Fruit fly (Drosophila melanogaster): ENCODE results near the gene Corp.

The Corp gene

DNA sequence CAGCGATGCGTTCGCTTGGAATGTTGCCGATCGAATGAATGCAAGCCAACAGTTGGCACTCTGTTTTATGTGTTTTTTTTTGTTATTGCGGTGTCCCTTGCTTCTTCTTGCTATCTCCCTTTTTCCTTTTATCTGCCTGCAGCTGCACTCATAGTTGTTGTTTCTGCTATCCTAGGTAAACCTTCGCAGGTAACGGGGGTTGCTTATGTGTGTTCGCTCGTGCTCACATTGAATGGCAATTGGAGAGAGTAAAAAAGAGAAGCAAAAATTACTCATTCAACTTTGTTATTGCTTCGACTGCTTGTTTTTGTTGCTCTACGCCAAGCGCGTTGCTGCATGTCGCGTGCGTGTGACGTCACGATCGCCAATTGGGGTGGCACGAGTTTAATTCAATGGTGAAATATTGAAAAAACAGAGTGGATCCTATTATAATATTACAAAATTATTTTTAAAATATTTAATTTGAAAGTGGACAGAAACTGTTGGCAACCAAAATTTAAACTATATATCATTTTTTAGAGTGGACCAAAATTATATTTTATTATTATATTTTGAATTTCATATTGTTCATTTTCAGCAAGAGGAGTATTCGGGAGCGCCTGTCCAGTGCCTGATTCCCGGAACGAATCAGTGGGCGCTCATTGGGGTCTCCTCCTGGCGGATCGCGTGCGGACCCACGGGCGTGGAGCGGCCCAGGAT lies at the start of gene Corp (continued):
- TF ChIP-seq Med (GFP tag) = peak; percentile 2
- TF ChIP-seq jing (GFP tag; optimal IDR thresholded peaks at IDR 0.05) = no peak
- TF ChIP-seq Xrp1 (GFP tag; IDR thresholded peaks at IDR 0.05) = peak; percentile 48; the same call in 1 of the 2 replicates
- TF ChIP-seq CG8359 (GFP tag; optimal IDR thresholded peaks at IDR 0.05; ENCODE audit: borderline replicate concordance) = no peak
- TF ChIP-seq Fer3 (tag; optimal IDR thresholded peaks at IDR 0.05) = no peak
- no peak for TF ChIP-seq hb (GFP tag; IDR thresholded peaks at IDR 0.05; ENCODE audit: partially characterized antibody)
- TF ChIP-seq ERR (GFP tag; optimal IDR thresholded peaks at IDR 0.05) = no peak
- TF ChIP-seq CG34224 (GFP tag; IDR thresholded peaks at IDR 0.05; ENCODE audit: partially characterized antibody) = no peak
- no peak for TF ChIP-seq Atf3 (GFP tag; optimal IDR thresholded peaks at IDR 0.05)
- no peak for TF ChIP-seq chn (GFP tag; optimal IDR thresholded peaks at IDR 0.05)
- TF ChIP-seq CG5953 (GFP tag; IDR thresholded peaks at IDR 0.05) = no peak
- TF ChIP-seq zen2 (GFP tag; IDR thresholded peaks at IDR 0.05; ENCODE audit: partially characterized antibody) = no peak
- TF ChIP-seq schlank (tag; optimal IDR thresholded peaks at IDR 0.05) = no peak
- peak; percentile 22 for TF ChIP-seq CG9727 (GFP tag; optimal IDR thresholded peaks at IDR 0.05)
- TF ChIP-seq MESR4 (GFP tag; optimal IDR thresholded peaks at IDR 0.05) = peak; percentile 2
- peak; percentile 38 for TF ChIP-seq CG7839 (tag; optimal IDR thresholded peaks at IDR 0.05)
- no peak for TF ChIP-seq CG7357 (GFP tag; IDR thresholded peaks at IDR 0.05)
- TF ChIP-seq fd96Cb (tag; optimal IDR thresholded peaks at IDR 0.05) = peak; percentile 34
- TF ChIP-seq pfk (GFP tag; optimal IDR thresholded peaks at IDR 0.05) = no peak
- no peak for TF ChIP-seq Ets97D (GFP tag; optimal IDR thresholded peaks at IDR 0.05)
- no peak for TF ChIP-seq CG33213 (GFP tag; optimal IDR thresholded peaks at IDR 0.05)
- TF ChIP-seq TFAM (GFP tag; optimal IDR thresholded peaks at IDR 0.05) = no peak
- TF ChIP-seq CG11695 (GFP tag; IDR thresholded peaks at IDR 0.05) = no peak; the same call in 2 of the 3 replicates
- no peak for TF ChIP-seq CG16813 (GFP tag; IDR thresholded peaks at IDR 0.05; ENCODE audit: partially characterized antibody)
- TF ChIP-seq Sox102F (GFP tag; optimal IDR thresholded peaks at IDR 0.05) = peak; percentile 65
- TF ChIP-seq CG1602 (GFP tag; optimal IDR thresholded peaks at IDR 0.05) = no peak
- TF ChIP-seq CG9817 (tag; optimal IDR thresholded peaks at IDR 0.05) = no peak
- TF ChIP-seq CrebB (tag; optimal IDR thresholded peaks at IDR 0.05) = no peak
- no peak for TF ChIP-seq CHES-1-like (GFP tag; optimal IDR thresholded peaks at IDR 0.05)
- TF ChIP-seq dpn (GFP tag; optimal IDR thresholded peaks at IDR 0.05) = peak in 1 of 2 experiments; percentile 24
- no peak for TF ChIP-seq D (optimal IDR thresholded peaks at IDR 0.05)
- TF ChIP-seq D (GFP tag; optimal IDR thresholded peaks at IDR 0.05) = no peak
- TF ChIP-seq Rfx (GFP tag; IDR thresholded peaks at IDR 0.05) = no peak
- no peak for TF ChIP-seq Ravus (GFP tag; IDR thresholded peaks at IDR 0.05)
- no peak for TF ChIP-seq Hey (tag; optimal IDR thresholded peaks at IDR 0.05)
- TF ChIP-seq az2 (GFP tag; optimal IDR thresholded peaks at IDR 0.05) = no peak
- TF ChIP-seq ssp (GFP tag; IDR thresholded peaks at IDR 0.05) = no peak
- TF ChIP-seq inv (GFP tag; IDR thresholded peaks at IDR 0.05; ENCODE audit: partially characterized antibody) = no peak
- peak; percentile 62; the same call in 2 of the 3 replicates for TF ChIP-seq so (GFP tag; IDR thresholded peaks at IDR 0.05)
- no peak for TF ChIP-seq CG10462 (GFP tag; optimal IDR thresholded peaks at IDR 0.05)
- no peak for TF ChIP-seq Myb (GFP tag; optimal IDR thresholded peaks at IDR 0.05)
- TF ChIP-seq nau (GFP tag; optimal IDR thresholded peaks at IDR 0.05) = no peak
- TF ChIP-seq org-1 (GFP tag; optimal IDR thresholded peaks at IDR 0.05) = no peak
- TF ChIP-seq exex (tag; optimal IDR thresholded peaks at IDR 0.05) = no peak
- TF ChIP-seq CG4854 (GFP tag; optimal IDR thresholded peaks at IDR 0.05) = no peak
- no peak for TF ChIP-seq cas (GFP tag; IDR thresholded peaks at IDR 0.05)
- no peak for TF ChIP-seq aop (GFP tag; IDR thresholded peaks at IDR 0.05)
- TF ChIP-seq Pdp1 (GFP tag; optimal IDR thresholded peaks at IDR 0.05) = no peak
- no peak for TF ChIP-seq zfh1 (GFP tag; IDR thresholded peaks at IDR 0.05)
- TF ChIP-seq CG7928 (GFP tag; optimal IDR thresholded peaks at IDR 0.05) = no peak
